Worm (Caenorhabditis elegans): ENCODE data around the gene T10F2.2.
A peak's percentile ranks its signal among the peaks of the same experiment; 100 is the strongest.

Gene T10F2.2

ce11 chrIII:5137685-5138084 is 27.4 kb downstream of the T10F2.2 start:
- TF ChIP-seq scrt-1 (GFP tag; IDR thresholded peaks at IDR 0.05) (no peak), pes-1 (GFP tag; IDR thresholded peaks at IDR 0.05) (no peak), hmbx-1 (tag; optimal IDR thresholded peaks at IDR 0.05) (no peak), ets-7 (tag; optimal IDR thresholded peaks at IDR 0.05) (no peak), tbx-11 (GFP tag; IDR thresholded peaks at IDR 0.05) (no peak), sea-1 (GFP tag; conservative IDR thresholded peaks at IDR 0.05) (no peak), ama-1 (optimal IDR thresholded peaks at IDR 0.05) (no peak), aly-1 (tag; optimal IDR thresholded peaks at IDR 0.05) (no peak), F13C5.2 (tag; optimal IDR thresholded peaks at IDR 0.05) (no peak), ceh-13 (GFP tag; optimal IDR thresholded peaks at IDR 0.05) (no peak), hmg-4 (GFP tag; optimal IDR thresholded peaks at IDR 0.05) (no peak), hnd-1 (tag; optimal IDR thresholded peaks at IDR 0.05) (no peak)

- TF ChIP-seq tbx-11 (GFP tag; IDR thresholded peaks at IDR 0.05), result no peak
- TF ChIP-seq hmbx-1 (tag; optimal IDR thresholded peaks at IDR 0.05), result no peak
- TF ChIP-seq tbx-37 (GFP tag; conservative IDR thresholded peaks at IDR 0.05), result no peak
- TF ChIP-seq flt-1 (GFP tag; IDR thresholded peaks at IDR 0.05), result no peak
- no peak for TF ChIP-seq scrt-1 (GFP tag; IDR thresholded peaks at IDR 0.05)
- TF ChIP-seq aly-1 (tag; optimal IDR thresholded peaks at IDR 0.05), result no peak
- no peak for TF ChIP-seq ceh-36 (tag; optimal IDR thresholded peaks at IDR 0.05)
- no peak for TF ChIP-seq tra-4 (tag; optimal IDR thresholded peaks at IDR 0.05)
- no peak for TF ChIP-seq hmg-4 (GFP tag; optimal IDR thresholded peaks at IDR 0.05)
- no peak for TF ChIP-seq ceh-13 (GFP tag; optimal IDR thresholded peaks at IDR 0.05)
- TF ChIP-seq ama-1 (optimal IDR thresholded peaks at IDR 0.05), result no peak
- no peak for TF ChIP-seq hnd-1 (tag; optimal IDR thresholded peaks at IDR 0.05)
Measured at ce11 chrIII:5137099-5137498, 28.0 kb downstream of the T10F2.2 start.

- 0 out of 2 replicates have a peak, but pooled peaks have one; percentile 26 for TF ChIP-seq sea-1 (GFP tag; conservative IDR thresholded peaks at IDR 0.05)
- no peak for TF ChIP-seq ceh-36 (tag; optimal IDR thresholded peaks at IDR 0.05)
- 0 out of 2 replicates have a peak, but pooled peaks have one; percentile 62 for TF ChIP-seq scrt-1 (GFP tag; IDR thresholded peaks at IDR 0.05)
- TF ChIP-seq aly-1 (tag; optimal IDR thresholded peaks at IDR 0.05), result peak; percentile 17
Measured at ce11 chrIII:5136033-5136597, 29.0 kb downstream of the T10F2.2 start, which contains the start of gene tbx-2. TSS of gene tbx-2 (minus strand) at chrIII:5136296.

- TF ChIP-seq hmg-4 (GFP tag; optimal IDR thresholded peaks at IDR 0.05), result no peak
- TF ChIP-seq scrt-1 (GFP tag; IDR thresholded peaks at IDR 0.05), result no peak
- no peak for TF ChIP-seq sea-1 (GFP tag; conservative IDR thresholded peaks at IDR 0.05)
- TF ChIP-seq F13C5.2 (tag; optimal IDR thresholded peaks at IDR 0.05), result no peak
- no peak for TF ChIP-seq hmbx-1 (tag; optimal IDR thresholded peaks at IDR 0.05)
- no peak for TF ChIP-seq hnd-1 (tag; optimal IDR thresholded peaks at IDR 0.05)
- no peak for TF ChIP-seq tbx-11 (GFP tag; IDR thresholded peaks at IDR 0.05)
- no peak for TF ChIP-seq ceh-36 (tag; optimal IDR thresholded peaks at IDR 0.05)
- TF ChIP-seq pes-1 (GFP tag; IDR thresholded peaks at IDR 0.05), result no peak
- TF ChIP-seq tra-4 (tag; optimal IDR thresholded peaks at IDR 0.05), result no peak
- TF ChIP-seq ama-1 (optimal IDR thresholded peaks at IDR 0.05), result no peak
- no peak for TF ChIP-seq flt-1 (GFP tag; IDR thresholded peaks at IDR 0.05)
- TF ChIP-seq ets-7 (tag; optimal IDR thresholded peaks at IDR 0.05), result no peak
- no peak for TF ChIP-seq aly-1 (tag; optimal IDR thresholded peaks at IDR 0.05)
- TF ChIP-seq B0310.2 (tag; optimal IDR thresholded peaks at IDR 0.05), result no peak
- no peak for TF ChIP-seq ceh-13 (GFP tag; optimal IDR thresholded peaks at IDR 0.05)
- no peak for TF ChIP-seq tbx-37 (GFP tag; conservative IDR thresholded peaks at IDR 0.05)
Measured at ce11 chrIII:5134506-5134905, 30.6 kb downstream of the T10F2.2 start.

ce11 chrIII:5130654-5131053 is 34.5 kb downstream of the T10F2.2 start:
- TF ChIP-seq ama-1 (optimal IDR thresholded peaks at IDR 0.05) (no peak), sea-1 (GFP tag; conservative IDR thresholded peaks at IDR 0.05) (no peak), hmbx-1 (tag; optimal IDR thresholded peaks at IDR 0.05) (no peak), ceh-36 (tag; optimal IDR thresholded peaks at IDR 0.05) (no peak), hmg-4 (GFP tag; optimal IDR thresholded peaks at IDR 0.05) (no peak), tbx-11 (GFP tag; IDR thresholded peaks at IDR 0.05) (no peak), tbx-37 (GFP tag; conservative IDR thresholded peaks at IDR 0.05) (no peak), B0310.2 (tag; optimal IDR thresholded peaks at IDR 0.05) (no peak), ets-7 (tag; optimal IDR thresholded peaks at IDR 0.05) (no peak), F13C5.2 (tag; optimal IDR thresholded peaks at IDR 0.05) (no peak), pes-1 (GFP tag; IDR thresholded peaks at IDR 0.05) (no peak), scrt-1 (GFP tag; IDR thresholded peaks at IDR 0.05) (no peak), flt-1 (GFP tag; IDR thresholded peaks at IDR 0.05) (no peak), aly-1 (tag; optimal IDR thresholded peaks at IDR 0.05) (no peak), ceh-13 (GFP tag; optimal IDR thresholded peaks at IDR 0.05) (no peak), hnd-1 (tag; optimal IDR thresholded peaks at IDR 0.05) (no peak), tra-4 (tag; optimal IDR thresholded peaks at IDR 0.05) (no peak)

- TF ChIP-seq B0310.2 (tag; optimal IDR thresholded peaks at IDR 0.05) (no peak), hnd-1 (tag; optimal IDR thresholded peaks at IDR 0.05) (no peak), F13C5.2 (tag; optimal IDR thresholded peaks at IDR 0.05) (no peak), scrt-1 (GFP tag; IDR thresholded peaks at IDR 0.05) (no peak), tbx-37 (GFP tag; conservative IDR thresholded peaks at IDR 0.05) (no peak), aly-1 (tag; optimal IDR thresholded peaks at IDR 0.05) (no peak), tbx-11 (GFP tag; IDR thresholded peaks at IDR 0.05) (no peak), sea-1 (GFP tag; conservative IDR thresholded peaks at IDR 0.05) (no peak), ets-7 (tag; optimal IDR thresholded peaks at IDR 0.05) (no peak), hmbx-1 (tag; optimal IDR thresholded peaks at IDR 0.05) (no peak), ceh-36 (tag; optimal IDR thresholded peaks at IDR 0.05) (no peak), ama-1 (optimal IDR thresholded peaks at IDR 0.05) (no peak)
Measured at ce11 chrIII:5129261-5129660, 35.9 kb downstream of the T10F2.2 start.

- TF ChIP-seq hnd-1 (tag; optimal IDR thresholded peaks at IDR 0.05), result no peak
- no peak for TF ChIP-seq aly-1 (tag; optimal IDR thresholded peaks at IDR 0.05)
- no peak for TF ChIP-seq flt-1 (GFP tag; IDR thresholded peaks at IDR 0.05)
- TF ChIP-seq tbx-11 (GFP tag; IDR thresholded peaks at IDR 0.05), result no peak
- no peak for TF ChIP-seq F13C5.2 (tag; optimal IDR thresholded peaks at IDR 0.05)
- TF ChIP-seq ceh-13 (GFP tag; optimal IDR thresholded peaks at IDR 0.05), result no peak
- TF ChIP-seq ama-1 (optimal IDR thresholded peaks at IDR 0.05), result no peak
- no peak for TF ChIP-seq sea-1 (GFP tag; conservative IDR thresholded peaks at IDR 0.05)
- no peak for TF ChIP-seq hmbx-1 (tag; optimal IDR thresholded peaks at IDR 0.05)
- TF ChIP-seq ceh-36 (tag; optimal IDR thresholded peaks at IDR 0.05), result no peak
- TF ChIP-seq tra-4 (tag; optimal IDR thresholded peaks at IDR 0.05), result no peak
- TF ChIP-seq B0310.2 (tag; optimal IDR thresholded peaks at IDR 0.05), result no peak
- no peak for TF ChIP-seq ets-7 (tag; optimal IDR thresholded peaks at IDR 0.05)
- TF ChIP-seq tbx-37 (GFP tag; conservative IDR thresholded peaks at IDR 0.05), result no peak
- no peak for TF ChIP-seq scrt-1 (GFP tag; IDR thresholded peaks at IDR 0.05)
- TF ChIP-seq hmg-4 (GFP tag; optimal IDR thresholded peaks at IDR 0.05), result no peak
Measured at ce11 chrIII:5126988-5127387, 38.1 kb downstream of the T10F2.2 start.

Measured in whole organism, early embryonic.